Worm (Caenorhabditis elegans) whole organism, midembryonic: ENCODE data around the gene C25G6.3.

Source experiments
- T22C8.4 ChIP-seq: fragments of 200-800 bp; sonication (Bioruptor generic); IDR thresholded peaks from 2 replicates; pipeline ENCODE4 v1.3.6; 2022; ENCODE audit warnings: missing genetic modification characterization, missing compliant biosample characterization
- flt-1 ChIP-seq: fragments of 200-800 bp; sonication (Bioruptor generic); IDR thresholded peaks from 2 replicates; pipeline ENCODE4 v1.3.6; 2022; ENCODE audit warnings: missing genetic modification characterization, missing compliant biosample characterization
- ref-1 ChIP-seq: fragments of 200-800 bp; sonication (Bioruptor generic); conservative IDR thresholded peaks from 2 replicates; pipeline ENCODE4 v1.3.6; 2022; ENCODE audit warnings: missing genetic modification reagents, missing genetic modification characterization, missing compliant biosample characterization
- tab-1 ChIP-seq: fragments of 200-800 bp; sonication (Bioruptor generic); IDR thresholded peaks from 2 replicates; pipeline ENCODE4 v1.3.6; 2022; ENCODE audit warnings: missing genetic modification characterization, missing compliant biosample characterization

DNA sequence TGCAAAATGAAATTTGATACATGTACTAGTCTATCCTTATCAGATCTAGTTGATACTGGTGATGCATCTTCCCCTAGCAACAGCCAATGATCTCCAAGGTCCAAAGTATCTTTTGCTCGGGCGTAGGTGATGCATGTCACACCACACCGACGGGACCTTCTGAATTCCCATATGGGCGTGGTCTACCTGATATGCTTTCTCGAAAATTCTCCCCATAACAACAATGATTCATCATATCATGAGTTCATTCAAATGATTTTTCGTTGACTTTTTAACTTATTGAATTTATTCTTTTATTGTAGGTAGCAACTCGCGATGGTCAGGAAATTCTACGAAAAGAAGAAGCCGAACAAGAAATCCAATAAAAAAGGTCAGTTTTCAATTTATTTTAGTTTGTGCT is 29.6 kb downstream of the C25G6.3 start, which contains the start of gene C46H3.1:
- no peak for TF ChIP-seq flt-1 (GFP tag; lab: Robert Waterston, UW)
- TF ChIP-seq tab-1 (GFP tag; lab: Robert Waterston, UW), result no peak
- TF ChIP-seq ref-1, result no peak
- no peak for TF ChIP-seq T22C8.4 (GFP tag; lab: Robert Waterston, UW)
